Worm (Caenorhabditis elegans): ENCODE measurements around the gene srbc-3.

DNA sequence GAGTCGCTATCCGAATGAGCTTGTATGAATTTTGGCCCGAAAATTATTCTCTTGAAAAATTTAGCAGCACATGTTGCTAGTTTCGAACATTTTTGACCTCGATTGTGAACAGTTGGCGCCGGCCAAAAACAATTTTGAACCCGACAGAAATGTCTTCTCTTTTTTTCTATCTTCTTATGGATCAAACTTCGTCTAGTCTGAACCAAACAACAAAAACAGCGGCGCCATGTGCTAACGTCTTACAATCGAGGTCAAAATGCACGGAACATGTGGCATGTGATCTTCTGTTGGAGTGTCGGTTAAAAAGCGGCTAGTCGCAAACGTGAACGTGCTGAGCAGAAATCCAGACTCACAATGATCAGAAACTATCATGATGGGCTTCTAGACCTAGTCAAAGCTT, 32.1 kb upstream of the srbc-3 start:
- TF ChIP-seq unc-62 (GFP tag; optimal IDR thresholded peaks at IDR 0.05): no peak
- no peak for TF ChIP-seq attf-6 (GFP tag; IDR thresholded peaks at IDR 0.05)
- TF ChIP-seq chd-7 (tag; optimal IDR thresholded peaks at IDR 0.05): no peak
- TF ChIP-seq hlh-26 (GFP tag; conservative IDR thresholded peaks at IDR 0.05): no peak
- TF ChIP-seq nfyb-1 (GFP tag; IDR thresholded peaks at IDR 0.05): no peak
- no peak for TF ChIP-seq F23B12.7 (tag; optimal IDR thresholded peaks at IDR 0.05; ENCODE audit: insufficient read depth)
- TF ChIP-seq sdz-38 (tag; optimal IDR thresholded peaks at IDR 0.05): no peak
- no peak for TF ChIP-seq mes-4 (tag; optimal IDR thresholded peaks at IDR 0.05)
